Worm (Caenorhabditis elegans): Measurements from ENCODE around the gene bca-1.
A peak's percentile ranks its signal among the peaks of the same experiment; 100 is the strongest.

bca-1 gene

DNA sequence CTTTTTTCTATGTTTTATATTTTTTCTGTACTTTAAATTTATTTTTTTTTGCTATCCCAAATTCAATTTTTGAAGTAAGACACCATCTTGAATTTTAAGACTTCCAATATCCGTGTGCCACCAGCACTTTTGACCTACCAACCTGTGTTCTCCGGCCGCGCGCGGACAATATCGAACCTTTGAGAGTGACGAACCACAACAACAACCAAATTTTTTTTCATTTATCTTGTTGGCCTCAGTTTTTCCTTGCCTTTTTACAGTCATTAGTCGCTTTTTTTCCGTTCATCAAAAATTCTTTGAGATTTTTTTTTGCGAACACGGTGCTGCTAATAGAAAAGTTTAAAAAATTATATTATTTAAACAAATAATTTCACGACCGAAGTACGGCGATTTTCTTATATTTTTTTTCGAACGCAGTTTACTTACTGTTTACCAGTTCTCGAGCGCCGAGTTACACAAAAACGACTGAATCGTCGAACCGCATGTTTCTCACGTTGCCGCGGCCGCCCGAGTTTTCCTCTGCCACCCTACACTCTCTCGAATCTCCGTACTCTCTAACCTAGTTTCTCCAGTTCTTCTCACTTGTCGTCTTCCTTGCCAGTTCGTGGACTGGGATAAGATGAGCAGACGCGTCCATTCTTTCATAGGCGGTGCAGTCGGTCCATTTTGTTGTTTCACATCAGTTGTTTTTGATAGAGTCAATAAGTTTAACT, 35.5 kb upstream of the bca-1 start:
- TF ChIP-seq dao-5 (tag; optimal IDR thresholded peaks at IDR 0.05): no peak

ce11 chrX:6238973-6239372, 34.4 kb upstream of the bca-1 start, which contains the start of gene rml-3:
Gene rml-3, minus strand, starts transcription at chrX:6239065.
- TF ChIP-seq him-1 (tag; optimal IDR thresholded peaks at IDR 0.05) (no peak), W03F9.2 (tag; optimal IDR thresholded peaks at IDR 0.05) (no peak), dao-5 (tag; optimal IDR thresholded peaks at IDR 0.05) (no peak)

ce11 chrX:6235443-6235842, 30.9 kb upstream of the bca-1 start, which contains the start of gene hsp-43:
Gene hsp-43, minus strand, starts transcription at chrX:6235543.
- TF ChIP-seq W03F9.2 (tag; optimal IDR thresholded peaks at IDR 0.05) (no peak), him-1 (tag; optimal IDR thresholded peaks at IDR 0.05) (no peak), dao-5 (tag; optimal IDR thresholded peaks at IDR 0.05) (no peak)

DNA sequence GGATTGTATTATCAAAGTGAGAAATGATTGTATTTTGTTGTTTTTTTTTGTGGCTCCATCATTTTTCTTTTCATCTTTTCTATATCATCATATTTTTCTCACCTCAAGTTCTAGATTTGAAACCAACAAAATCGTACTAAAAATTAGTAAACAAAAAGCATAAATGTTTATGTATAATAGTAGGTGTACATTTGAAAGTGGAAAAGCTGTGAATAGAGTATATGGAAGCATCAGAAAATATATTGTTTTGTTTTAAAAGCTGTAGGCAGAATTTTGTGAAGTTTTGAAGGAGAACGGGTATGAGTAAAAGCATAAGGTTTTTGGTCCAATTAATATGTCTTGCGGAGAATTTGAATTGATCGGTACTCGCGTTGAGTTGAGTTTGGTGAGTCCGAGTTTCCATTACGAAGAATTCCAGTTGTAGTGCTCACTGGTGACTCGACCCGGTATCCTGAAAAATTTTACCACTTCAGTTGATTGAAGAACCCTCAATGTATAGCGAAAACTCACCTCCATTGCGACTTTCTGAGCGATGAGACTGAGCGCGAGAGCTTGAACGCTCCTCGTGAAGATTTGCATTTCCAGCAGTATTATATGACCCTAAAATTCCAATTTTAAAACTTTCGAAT, 28.6 kb upstream of the bca-1 start, which contains the start of gene C14F11.4:
Gene C14F11.4 (minus strand): TSS at position 51 of the 629 bp plus-strand sequence.
- TF ChIP-seq W03F9.2 (tag; optimal IDR thresholded peaks at IDR 0.05) (no peak), dao-5 (tag; optimal IDR thresholded peaks at IDR 0.05) (no peak), him-1 (tag; optimal IDR thresholded peaks at IDR 0.05) (no peak)

DNA sequence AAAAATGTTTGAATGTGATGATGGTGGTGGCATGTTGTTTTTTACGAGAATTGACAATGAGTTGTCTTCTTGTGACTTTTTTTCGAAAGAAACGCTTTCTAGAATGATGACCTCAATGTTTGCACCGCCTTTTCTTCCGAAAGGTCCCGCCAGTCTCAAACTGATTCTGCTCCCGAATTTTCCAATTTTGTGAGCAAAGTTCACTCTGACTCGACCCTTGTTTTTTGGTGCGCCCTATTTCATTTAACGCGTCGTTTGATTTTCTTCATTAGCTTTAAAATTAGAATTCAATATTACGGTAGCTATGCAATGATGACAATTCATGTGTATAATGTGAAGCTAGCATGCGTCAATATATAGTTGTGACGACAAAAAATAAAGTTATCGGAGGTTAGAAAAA, 26.1 kb upstream of the bca-1 start, which contains the start of gene lite-1:
Gene lite-1 (minus strand): TSS at position 101 of the 400 bp plus-strand sequence.
- TF ChIP-seq W03F9.2 (tag; optimal IDR thresholded peaks at IDR 0.05) (no peak), him-1 (tag; optimal IDR thresholded peaks at IDR 0.05) (no peak), dao-5 (tag; optimal IDR thresholded peaks at IDR 0.05) (no peak)

ce11 chrX:6224841-6225240, 20.3 kb upstream of the bca-1 start:
- TF ChIP-seq W03F9.2 (tag; optimal IDR thresholded peaks at IDR 0.05) (no peak), dao-5 (tag; optimal IDR thresholded peaks at IDR 0.05) (no peak), him-1 (tag; optimal IDR thresholded peaks at IDR 0.05) (no peak)

- TF ChIP-seq dao-5 (tag; optimal IDR thresholded peaks at IDR 0.05) (no peak), him-1 (tag; optimal IDR thresholded peaks at IDR 0.05) (no peak), W03F9.2 (tag; optimal IDR thresholded peaks at IDR 0.05) (no peak)
Measured at ce11 chrX:6221097-6221496, 16.6 kb upstream of the bca-1 start.

- peak; percentile 57 for TF ChIP-seq him-1 (tag; optimal IDR thresholded peaks at IDR 0.05)
- TF ChIP-seq W03F9.2 (tag; optimal IDR thresholded peaks at IDR 0.05): no peak
Measured at ce11 chrX:6219892-6220291, 15.3 kb upstream of the bca-1 start.

- TF ChIP-seq him-1 (tag; optimal IDR thresholded peaks at IDR 0.05): no peak
- TF ChIP-seq dao-5 (tag; optimal IDR thresholded peaks at IDR 0.05): no peak
- no peak for TF ChIP-seq W03F9.2 (tag; optimal IDR thresholded peaks at IDR 0.05)
Measured at ce11 chrX:6216551-6216950, 12.0 kb upstream of the bca-1 start, which contains the start of gene lrch-1. Gene lrch-1, minus strand, starts transcription at chrX:6216651.

ce11 chrX:6211322-6211820, 6.8 kb upstream of the bca-1 start:
- TF ChIP-seq him-1 (tag; optimal IDR thresholded peaks at IDR 0.05) (no peak), W03F9.2 (tag; optimal IDR thresholded peaks at IDR 0.05) (no peak), dao-5 (tag; optimal IDR thresholded peaks at IDR 0.05) (no peak)

DNA sequence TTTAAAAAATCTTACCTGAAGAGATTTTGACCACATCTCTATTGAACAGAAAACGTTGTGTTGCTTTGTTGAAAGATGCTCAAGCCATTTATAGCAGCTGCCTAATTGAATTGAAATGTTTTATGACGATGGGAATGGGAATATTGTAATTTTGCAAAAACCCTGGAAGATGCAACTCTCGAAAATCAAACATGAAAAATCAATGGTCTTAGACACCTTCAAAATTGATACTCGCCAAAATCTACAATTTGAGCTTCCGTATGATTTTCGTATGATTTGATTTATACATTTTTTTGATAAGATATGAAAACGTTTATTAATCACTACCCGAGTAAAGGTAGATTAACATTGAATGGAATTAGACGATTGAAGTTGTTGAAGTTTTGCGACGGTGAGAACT, 3.9 kb upstream of the bca-1 start, which contains the start of gene C14F11.7:
Gene C14F11.7 (minus strand): TSS at position 101 of the 400 bp plus-strand sequence.
- no peak for TF ChIP-seq him-1 (tag; optimal IDR thresholded peaks at IDR 0.05)
- TF ChIP-seq dao-5 (tag; optimal IDR thresholded peaks at IDR 0.05): no peak
- TF ChIP-seq W03F9.2 (tag; optimal IDR thresholded peaks at IDR 0.05): no peak

ce11 chrX:6207687-6208088, 3.1 kb upstream of the bca-1 start, which contains the start of gene T13C5.6:
Gene T13C5.6, minus strand, starts transcription at chrX:6207687.
- TF ChIP-seq him-1 (tag; optimal IDR thresholded peaks at IDR 0.05) (peak; percentile 98), dao-5 (tag; optimal IDR thresholded peaks at IDR 0.05) (peak; percentile 91), W03F9.2 (tag; optimal IDR thresholded peaks at IDR 0.05) (peak; percentile 57)

- TF ChIP-seq him-1 (tag; optimal IDR thresholded peaks at IDR 0.05) (no peak), W03F9.2 (tag; optimal IDR thresholded peaks at IDR 0.05) (no peak), dao-5 (tag; optimal IDR thresholded peaks at IDR 0.05) (no peak)
Measured at ce11 chrX:6206305-6206704, 1.8 kb upstream of the bca-1 start, which contains the start of gene mtp-18. Gene mtp-18, minus strand, starts transcription at chrX:6206405.

ce11 chrX:6205325-6205724, 779 bp upstream of the bca-1 start:
- no peak for TF ChIP-seq dao-5 (tag; optimal IDR thresholded peaks at IDR 0.05)
- no peak for TF ChIP-seq him-1 (tag; optimal IDR thresholded peaks at IDR 0.05)
- no peak for TF ChIP-seq W03F9.2 (tag; optimal IDR thresholded peaks at IDR 0.05)
